Worm (Caenorhabditis elegans) whole organism, L1 larva: ENCODE measurements around the gene srz-38.
A peak's percentile ranks its signal among the peaks of the same experiment; 100 is the strongest.

ENCODE experiments used
- C16A3.4 ChIP-seq: fragments of 150-350 bp; optimal IDR thresholded peaks from 2 replicates; lab custom pipeline; 2014; ENCODE audit warnings: missing biosample characterization, missing genetic modification characterization
- alr-1 ChIP-seq: fragments of 200-800 bp; sonication (Bioruptor generic); optimal IDR thresholded peaks from 2 replicates; lab custom pipeline; 2018; ENCODE audit warnings: borderline replicate concordance, mild to moderate bottlenecking, missing genetic modification characterization, missing compliant biosample characterization
- ceh-63 ChIP-seq: fragments of 200-800 bp; sonication (Bioruptor generic); optimal IDR thresholded peaks from 2 replicates; lab custom pipeline; 2018; ENCODE audit warnings: mild to moderate bottlenecking, missing genetic modification characterization, missing compliant biosample characterization
- ceh-82 ChIP-seq, 3 experiments: fragments of 150-350 bp in 1 of 3; sonication (generic microtip) in 2 of 3; optimal IDR thresholded peaks; 2 replicates each; lab custom pipeline; 2014 to 2017; ENCODE audit warnings: missing biosample characterization in 3 of 3, missing genetic modification characterization in 3 of 3
- ces-1 ChIP-seq: fragments of 150-350 bp; optimal IDR thresholded peaks from 2 replicates; lab custom pipeline; 2014; ENCODE audit warnings: missing biosample characterization, missing genetic modification reagents, missing genetic modification characterization
- dpl-1 ChIP-seq, 3 experiments: fragments of 150-350 bp in 2 of 3; sonication (generic microtip) in 1 of 3; optimal IDR thresholded peaks; 2 replicates each; lab custom pipeline; 2014 to 2017; ENCODE audit warnings: missing biosample characterization in 3 of 3, missing genetic modification characterization in 3 of 3, missing genetic modification reagents in 3 of 3
- dsc-1 ChIP-seq: sonication (generic microtip); optimal IDR thresholded peaks from 2 replicates; lab custom pipeline; 2016; ENCODE audit warnings: mild to moderate bottlenecking, missing genetic modification characterization, missing compliant biosample characterization
- efl-1 ChIP-seq, 4 experiments: fragments of 150-350 bp; optimal IDR thresholded peaks in 3 of 4; peaks in 1 of 4; 1 replicate in 1 of 4; 2 replicates in 3 of 4; lab custom pipeline; 2014; ENCODE audit warnings: missing biosample characterization in 2 of 4, missing genetic modification characterization in 2 of 4, missing genetic modification reagents in 2 of 4
- elt-3 ChIP-seq, 6 experiments: fragments of 150-350 bp in 1 of 6; sonication (generic microtip); optimal IDR thresholded peaks; 2 replicates each; lab custom pipeline; 2017 to 2018; ENCODE audit warnings: missing biosample characterization in 6 of 6, missing genetic modification characterization in 6 of 6, inconsistent platforms in 1 of 6
- fkh-8 ChIP-seq: sonication (generic microtip); optimal IDR thresholded peaks from 2 replicates; lab custom pipeline; 2016; ENCODE audit warnings: mild to moderate bottlenecking, missing genetic modification characterization, missing compliant biosample characterization
- fos-1 ChIP-seq: fragments of 150-350 bp; optimal IDR thresholded peaks from 2 replicates; lab custom pipeline; 2014; ENCODE audit warnings: missing biosample characterization, missing genetic modification characterization
- hlh-4 ChIP-seq: sonication (generic microtip); optimal IDR thresholded peaks from 2 replicates; lab custom pipeline; 2016; ENCODE audit warnings: mild to moderate bottlenecking, missing genetic modification characterization, missing compliant biosample characterization
- irx-1 ChIP-seq: sonication (generic microtip); optimal IDR thresholded peaks from 2 replicates; lab custom pipeline; 2016; ENCODE audit warnings: missing genetic modification characterization, missing compliant biosample characterization
- lin-13 ChIP-seq: fragments of 150-350 bp; optimal IDR thresholded peaks from 2 replicates; lab custom pipeline; 2014; ENCODE audit warnings: missing biosample characterization, missing genetic modification reagents, missing genetic modification characterization
- lin-35 ChIP-seq, 2 experiments: fragments of 150-350 bp; optimal IDR thresholded peaks; 2 replicates each; lab custom pipeline; 2014; ENCODE audit warnings: missing biosample characterization in 2 of 2, missing genetic modification characterization in 2 of 2, missing genetic modification reagents in 2 of 2
- lir-3 ChIP-seq: sonication (generic microtip); optimal IDR thresholded peaks from 2 replicates; lab custom pipeline; 2016; ENCODE audit warnings: mild to moderate bottlenecking, missing genetic modification characterization, moderate library complexity, missing compliant biosample characterization; ENCODE audit not compliant: poor library complexity
- mdl-1 ChIP-seq, 2 experiments: fragments of 150-350 bp; optimal IDR thresholded peaks; 2 replicates each; lab custom pipeline; 2014 to 2017; ENCODE audit warnings: missing biosample characterization in 2 of 2, missing genetic modification characterization in 2 of 2, inconsistent platforms in 1 of 2
- mep-1 ChIP-seq: fragments of 150-350 bp; optimal IDR thresholded peaks from 2 replicates; lab custom pipeline; 2014; ENCODE audit warnings: missing biosample characterization, missing genetic modification characterization
- nhr-19 ChIP-seq: fragments of 200-800 bp; sonication (Bioruptor generic); conservative IDR thresholded peaks from 2 replicates; pipeline ENCODE4 v1.3.6; 2022; ENCODE audit warnings: missing genetic modification characterization, missing compliant biosample characterization
- nhr-237 ChIP-seq: fragments of 150-350 bp; optimal IDR thresholded peaks from 2 replicates; lab custom pipeline; 2014; ENCODE audit warnings: missing biosample characterization, missing genetic modification characterization
- nhr-28 ChIP-seq: fragments of 150-350 bp; optimal IDR thresholded peaks from 2 replicates; lab custom pipeline; 2014; ENCODE audit warnings: missing biosample characterization, missing genetic modification characterization
- nhr-47 ChIP-seq: sonication (generic microtip); optimal IDR thresholded peaks from 2 replicates; lab custom pipeline; 2016; ENCODE audit warnings: mild to moderate bottlenecking, missing genetic modification characterization, moderate library complexity, missing compliant biosample characterization
- nhr-71 ChIP-seq: sonication (generic microtip); optimal IDR thresholded peaks from 2 replicates; lab custom pipeline; 2016; ENCODE audit warnings: mild to moderate bottlenecking, missing genetic modification characterization, moderate library complexity, missing compliant biosample characterization
- nhr-77 ChIP-seq: fragments of 150-350 bp; optimal IDR thresholded peaks from 2 replicates; lab custom pipeline; 2014; ENCODE audit warnings: missing biosample characterization, missing genetic modification characterization
- nhr-85 ChIP-seq: sonication (generic microtip); peaks from one replicate; lab custom pipeline; 2016; ENCODE audit warnings: missing genetic modification characterization, inconsistent platforms, missing compliant biosample characterization
- nhr-90 ChIP-seq: sonication (generic microtip); optimal IDR thresholded peaks from 2 replicates; lab custom pipeline; 2016; ENCODE audit warnings: mild to moderate bottlenecking, missing genetic modification characterization, missing compliant biosample characterization; ENCODE audit not compliant: poor library complexity
- snpc-4 ChIP-seq: fragments of 150-350 bp; optimal IDR thresholded peaks from 2 replicates; lab custom pipeline; 2014; ENCODE audit warnings: missing biosample characterization, missing genetic modification characterization
- sox-4 ChIP-seq: sonication (generic microtip); optimal IDR thresholded peaks from 2 replicates; lab custom pipeline; 2016; ENCODE audit warnings: missing genetic modification characterization, missing compliant biosample characterization
- sup-37 ChIP-seq: fragments of 200-800 bp; sonication (Bioruptor generic); optimal IDR thresholded peaks from 2 replicates; lab custom pipeline; 2018; ENCODE audit warnings: mild to moderate bottlenecking, missing genetic modification characterization, missing compliant biosample characterization
- swsn-7 ChIP-seq: sonication (generic microtip); optimal IDR thresholded peaks from 2 replicates; lab custom pipeline; 2016; ENCODE audit warnings: missing genetic modification characterization, missing compliant biosample characterization
- unc-130 ChIP-seq: fragments of 150-350 bp; optimal IDR thresholded peaks from 2 replicates; lab custom pipeline; 2017; ENCODE audit warnings: missing biosample characterization, missing genetic modification characterization, inconsistent platforms
- unc-62 ChIP-seq: fragments of 150-350 bp; optimal IDR thresholded peaks from 2 replicates; lab custom pipeline; 2014; ENCODE audit warnings: missing biosample characterization, missing genetic modification reagents, missing genetic modification characterization
- unc-86 ChIP-seq: sonication (generic microtip); optimal IDR thresholded peaks from 2 replicates; lab custom pipeline; 2016; ENCODE audit warnings: missing genetic modification characterization, missing compliant biosample characterization
- xbp-1 ChIP-seq: sonication (generic microtip); optimal IDR thresholded peaks from 2 replicates; lab custom pipeline; 2016; ENCODE audit warnings: missing genetic modification characterization, missing compliant biosample characterization
- zag-1 ChIP-seq: fragments of 150-350 bp; optimal IDR thresholded peaks from 2 replicates; lab custom pipeline; 2014; ENCODE audit warnings: missing biosample characterization, missing genetic modification characterization
- ztf-11 ChIP-seq, 2 experiments: sonication (generic microtip); optimal IDR thresholded peaks; 2 replicates each; lab custom pipeline; 2016 to 2017; ENCODE audit warnings: missing genetic modification characterization in 2 of 2, missing biosample characterization in 1 of 2, missing compliant biosample characterization in 1 of 2

Gene srz-38

DNA sequence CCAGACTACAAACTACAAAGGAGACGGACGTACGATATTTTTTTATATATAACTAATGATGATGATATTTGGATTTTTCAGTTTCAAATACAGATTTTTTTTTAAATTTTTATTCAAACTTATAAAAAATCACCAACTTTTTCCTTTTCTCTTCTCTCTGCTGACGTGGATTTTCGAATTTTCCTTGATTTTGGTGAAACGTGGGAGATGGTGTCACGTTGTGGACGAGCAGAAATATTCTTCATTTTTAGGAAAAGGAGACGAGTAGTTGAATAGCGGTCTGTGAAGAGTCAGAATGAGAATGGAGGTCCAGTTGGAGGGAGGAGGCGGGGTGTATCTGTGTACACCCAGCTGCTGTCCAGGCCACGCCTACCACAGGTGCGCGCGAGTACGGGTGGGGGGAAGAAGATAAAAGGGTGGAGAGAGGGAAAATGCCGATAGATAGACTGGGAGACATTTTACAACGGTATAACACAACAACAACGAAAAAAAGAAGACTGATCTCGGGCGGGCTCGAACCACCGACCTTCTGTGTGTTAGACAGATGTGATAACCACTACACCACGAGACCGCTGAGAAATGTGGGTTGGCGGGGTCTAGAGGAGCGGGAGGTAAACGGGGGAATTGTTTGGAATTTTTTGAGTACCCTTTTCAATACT lies 46.9 kb downstream of the srz-38 start, which contains the start of gene Y7A9D.1 (continued):
- TF ChIP-seq sup-37 = no peak
- no peak for TF ChIP-seq ceh-63 (GFP tag; lab: Kevin White, UChicago)
- peak; percentile 72 for TF ChIP-seq nhr-19 (GFP tag; lab: Robert Waterston, UW)
- peak; percentile 55 for TF ChIP-seq swsn-7 (tag; lab: Kevin White, UChicago)
- TF ChIP-seq nhr-71 (tag; lab: Kevin White, UChicago) = peak; percentile 76
- TF ChIP-seq zag-1 (tag; lab: Kevin White, UChicago) = no peak
- peak; percentile 39 for TF ChIP-seq irx-1 (tag; lab: Kevin White, UChicago)
- TF ChIP-seq hlh-4 (tag; lab: Kevin White, UChicago) = peak; percentile 15
- peak; percentile 30 for TF ChIP-seq mep-1
- peak; percentile 67 for TF ChIP-seq nhr-47
- peak; percentile 33 for TF ChIP-seq fos-1 (tag; lab: Kevin White, UChicago)
- peak; percentile 39 for TF ChIP-seq xbp-1 (tag; lab: Kevin White, UChicago)
- TF ChIP-seq nhr-77 (tag; lab: Kevin White, UChicago) = peak; percentile 76
- no peak for TF ChIP-seq unc-62 (GFP tag; lab: Kevin White, UChicago)
- peak; percentile 51 for TF ChIP-seq C16A3.4 (tag; lab: Kevin White, UChicago)
- TF ChIP-seq elt-3 (tag; optimal IDR thresholded peaks at IDR 0.05; lab: Kevin White, UChicago) = peak in 2 of 6 experiments; percentile 4 to 52
- peak; percentile 22 for TF ChIP-seq unc-86 (tag; lab: Kevin White, UChicago)
- TF ChIP-seq dpl-1 (GFP tag; optimal IDR thresholded peaks at IDR 0.05; lab: Kevin White, UChicago) = peak; percentile 12 to 44 (median 16)
- peak; percentile 57 for TF ChIP-seq unc-130
- TF ChIP-seq nhr-90 (tag; lab: Kevin White, UChicago) = peak; percentile 76
- no peak for TF ChIP-seq sox-4 (tag; lab: Kevin White, UChicago)
- TF ChIP-seq ceh-82 (tag; optimal IDR thresholded peaks at IDR 0.05; lab: Kevin White, UChicago) = peak; percentile 8 to 35 (median 22)
- peak in 1 of 2 experiments; percentile 59 for TF ChIP-seq mdl-1 (tag; optimal IDR thresholded peaks at IDR 0.05; lab: Kevin White, UChicago)
- peak in 1 of 2 experiments; percentile 38 for TF ChIP-seq ztf-11 (tag; optimal IDR thresholded peaks at IDR 0.05; lab: Kevin White, UChicago)
- TF ChIP-seq lir-3 = peak; percentile 33
- peak; percentile 54 for TF ChIP-seq dsc-1
- TF ChIP-seq fkh-8 (tag; lab: Kevin White, UChicago) = peak; percentile 30
- TF ChIP-seq ces-1 = no peak
- peak; percentile 6 for TF ChIP-seq lin-13 (GFP tag; lab: Kevin White, UChicago)
- TF ChIP-seq efl-1 (optimal IDR thresholded peaks at IDR 0.05; lab: Kevin White, UChicago) = peak; percentile 23 to 54
- TF ChIP-seq efl-1 (GFP tag; optimal IDR thresholded peaks at IDR 0.05 in 1 of 2; lab: Kevin White, UChicago) = peak; percentile 19 to 91
- TF ChIP-seq nhr-28 (tag; lab: Kevin White, UChicago) = no peak
- TF ChIP-seq nhr-237 (tag; lab: Kevin White, UChicago) = no peak
- no peak for TF ChIP-seq alr-1 (tag; lab: Kevin White, UChicago)
- peak; percentile 70 for TF ChIP-seq nhr-85 (tag; lab: Kevin White, UChicago)
- peak in 1 of 2 experiments; percentile 43 for TF ChIP-seq lin-35 (GFP tag; optimal IDR thresholded peaks at IDR 0.05; lab: Kevin White, UChicago)

DNA sequence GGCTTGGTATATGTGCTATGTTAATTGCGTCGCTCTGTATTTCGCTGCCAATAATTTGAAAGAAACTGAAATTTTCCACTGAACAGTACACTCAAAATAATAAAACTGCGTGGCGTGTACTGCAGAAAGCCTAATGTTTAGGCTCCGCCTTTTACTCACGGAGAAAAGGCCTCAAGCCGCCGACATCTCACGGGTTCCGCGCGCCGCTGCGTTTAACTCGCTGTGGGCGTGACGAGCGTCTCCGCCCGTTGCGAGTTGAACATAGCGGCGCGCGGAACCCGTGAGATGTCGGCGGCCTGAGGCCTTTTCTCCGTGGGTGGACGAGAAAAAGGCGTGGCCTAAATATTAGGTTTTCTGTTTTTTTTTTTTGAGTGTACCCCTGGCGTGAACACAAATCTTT lies 49.5 kb downstream of the srz-38 start:
- no peak for TF ChIP-seq elt-3 (tag; optimal IDR thresholded peaks at IDR 0.05; lab: Kevin White, UChicago)
- peak; percentile 8 for TF ChIP-seq snpc-4 (tag; lab: Kevin White, UChicago)
